Worm (Caenorhabditis elegans) whole organism, midembryonic: ENCODE measurements around the gene fpn-1.2.

ENCODE experiments used
- T22C8.4 ChIP-seq: fragments of 200-800 bp; sonication (Bioruptor generic); IDR thresholded peaks from 2 replicates; pipeline ENCODE4 v1.3.6; 2022; ENCODE audit warnings: missing genetic modification characterization, missing compliant biosample characterization
- cog-1 ChIP-seq: sonication (generic microtip); optimal IDR thresholded peaks from 2 replicates; lab custom pipeline; 2016; ENCODE audit warnings: missing genetic modification characterization, missing compliant biosample characterization
- flt-1 ChIP-seq: fragments of 200-800 bp; sonication (Bioruptor generic); IDR thresholded peaks from 2 replicates; pipeline ENCODE4 v1.3.6; 2022; ENCODE audit warnings: missing genetic modification characterization, missing compliant biosample characterization
- klf-2 ChIP-seq: fragments of 200-800 bp; sonication (Bioruptor generic); conservative IDR thresholded peaks from 2 replicates; pipeline ENCODE4 v1.3.6; 2022; ENCODE audit warnings: missing genetic modification reagents, missing genetic modification characterization, missing compliant biosample characterization
- med-1 ChIP-seq: sonication (generic microtip); optimal IDR thresholded peaks from 2 replicates; lab custom pipeline; 2017; ENCODE audit warnings: missing genetic modification characterization, mild to moderate bottlenecking, missing compliant biosample characterization, antibody characterized with exemption, missing genetic modification reagents; ENCODE audit not compliant: insufficient read depth
- ref-1 ChIP-seq: fragments of 200-800 bp; sonication (Bioruptor generic); conservative IDR thresholded peaks from 2 replicates; pipeline ENCODE4 v1.3.6; 2022; ENCODE audit warnings: missing genetic modification reagents, missing genetic modification characterization, missing compliant biosample characterization
- tab-1 ChIP-seq: fragments of 200-800 bp; sonication (Bioruptor generic); IDR thresholded peaks from 2 replicates; pipeline ENCODE4 v1.3.6; 2022; ENCODE audit warnings: missing genetic modification characterization, missing compliant biosample characterization
- ztf-23 ChIP-seq: fragments of 200-800 bp; sonication (Bioruptor generic); IDR thresholded peaks from 2 replicates; pipeline ENCODE4 v1.3.6; 2022; ENCODE audit warnings: missing genetic modification reagents, missing genetic modification characterization, missing compliant biosample characterization
- ztf-29 ChIP-seq: fragments of 200-800 bp; sonication (Bioruptor generic); IDR thresholded peaks from 2 replicates; pipeline ENCODE4 v1.3.6; 2022; ENCODE audit warnings: missing genetic modification reagents, missing genetic modification characterization, missing compliant biosample characterization

Gene fpn-1.2

ce11 chrV:1486031-1486430, 21.5 kb upstream of the fpn-1.2 start:
- TF ChIP-seq med-1 (GFP tag; lab: Kevin White, UChicago) (no peak), tab-1 (no peak), klf-2 (GFP tag; lab: Robert Waterston, UW) (no peak), T22C8.4 (GFP tag; lab: Robert Waterston, UW) (no peak), flt-1 (GFP tag; lab: Robert Waterston, UW) (no peak), ztf-23 (GFP tag; lab: Robert Waterston, UW) (no peak), cog-1 (tag; lab: Kevin White, UChicago) (no peak), ref-1 (GFP tag; lab: Robert Waterston, UW) (no peak), ztf-29 (GFP tag; lab: Robert Waterston, UW) (no peak)

ce11 chrV:1481742-1482141, 17.2 kb upstream of the fpn-1.2 start, which contains the start of gene C38C3.4:
TSS of gene C38C3.4 (plus strand) at chrV:1482042.
- TF ChIP-seq klf-2 (GFP tag; lab: Robert Waterston, UW) (no peak), med-1 (GFP tag; lab: Kevin White, UChicago) (no peak), ref-1 (GFP tag; lab: Robert Waterston, UW) (no peak), ztf-23 (GFP tag; lab: Robert Waterston, UW) (no peak), T22C8.4 (GFP tag; lab: Robert Waterston, UW) (no peak), tab-1 (no peak), cog-1 (tag; lab: Kevin White, UChicago) (no peak), ztf-29 (GFP tag; lab: Robert Waterston, UW) (no peak), flt-1 (GFP tag; lab: Robert Waterston, UW) (no peak)

ce11 chrV:1480841-1481240, 16.3 kb upstream of the fpn-1.2 start:
- TF ChIP-seq ztf-29 (GFP tag; lab: Robert Waterston, UW) = no peak
- TF ChIP-seq flt-1 (GFP tag; lab: Robert Waterston, UW) = no peak
- TF ChIP-seq ref-1 (GFP tag; lab: Robert Waterston, UW) = no peak
- no peak for TF ChIP-seq klf-2 (GFP tag; lab: Robert Waterston, UW)
- TF ChIP-seq med-1 (GFP tag; lab: Kevin White, UChicago) = no peak
- no peak for TF ChIP-seq cog-1 (tag; lab: Kevin White, UChicago)
- no peak for TF ChIP-seq T22C8.4 (GFP tag; lab: Robert Waterston, UW)
- no peak for TF ChIP-seq ztf-23 (GFP tag; lab: Robert Waterston, UW)
- TF ChIP-seq tab-1 = no peak

ce11 chrV:1476841-1477240, 12.3 kb upstream of the fpn-1.2 start:
- TF ChIP-seq ref-1 (GFP tag; lab: Robert Waterston, UW) (no peak), med-1 (GFP tag; lab: Kevin White, UChicago) (no peak), ztf-29 (GFP tag; lab: Robert Waterston, UW) (no peak), tab-1 (no peak), cog-1 (tag; lab: Kevin White, UChicago) (no peak), ztf-23 (GFP tag; lab: Robert Waterston, UW) (no peak), flt-1 (GFP tag; lab: Robert Waterston, UW) (no peak), klf-2 (GFP tag; lab: Robert Waterston, UW) (no peak), T22C8.4 (GFP tag; lab: Robert Waterston, UW) (no peak)

ce11 chrV:1476284-1476792, 11.8 kb upstream of the fpn-1.2 start:
- TF ChIP-seq flt-1 (GFP tag; lab: Robert Waterston, UW) (no peak), ztf-29 (GFP tag; lab: Robert Waterston, UW) (no peak), T22C8.4 (GFP tag; lab: Robert Waterston, UW) (no peak), ref-1 (GFP tag; lab: Robert Waterston, UW) (no peak), klf-2 (GFP tag; lab: Robert Waterston, UW) (no peak), tab-1 (no peak), med-1 (GFP tag; lab: Kevin White, UChicago) (no peak), ztf-23 (GFP tag; lab: Robert Waterston, UW) (no peak), cog-1 (tag; lab: Kevin White, UChicago) (no peak)

ce11 chrV:1474486-1475125, 10.1 kb upstream of the fpn-1.2 start, which contains the start of the genes F53E2.2 and unc-60:
TSS of gene F53E2.2 (plus strand) at chrV:1475086.
TSS of gene unc-60 (plus strand) at chrV:1475086.
- TF ChIP-seq med-1 (GFP tag; lab: Kevin White, UChicago) (no peak), ref-1 (GFP tag; lab: Robert Waterston, UW) (no peak), tab-1 (peak; percentile 46; the same call in 1 of the 2 replicates), ztf-29 (GFP tag; lab: Robert Waterston, UW) (no peak; the same call in 1 of the 2 replicates), klf-2 (GFP tag; lab: Robert Waterston, UW) (no peak), ztf-23 (GFP tag; lab: Robert Waterston, UW) (no peak; the same call in 1 of the 2 replicates), T22C8.4 (GFP tag; lab: Robert Waterston, UW) (no peak), cog-1 (tag; lab: Kevin White, UChicago) (no peak), flt-1 (GFP tag; lab: Robert Waterston, UW) (0 out of 2 replicates have a peak, but pooled peaks have one; percentile 57)

- TF ChIP-seq T22C8.4 (GFP tag; lab: Robert Waterston, UW) = no peak
- TF ChIP-seq flt-1 (GFP tag; lab: Robert Waterston, UW) = no peak
- no peak for TF ChIP-seq ztf-29 (GFP tag; lab: Robert Waterston, UW)
- no peak for TF ChIP-seq med-1 (GFP tag; lab: Kevin White, UChicago)
- no peak for TF ChIP-seq ref-1 (GFP tag; lab: Robert Waterston, UW)
- TF ChIP-seq ztf-23 (GFP tag; lab: Robert Waterston, UW) = no peak
- no peak for TF ChIP-seq klf-2 (GFP tag; lab: Robert Waterston, UW)
- no peak for TF ChIP-seq cog-1 (tag; lab: Kevin White, UChicago)
- no peak for TF ChIP-seq tab-1
These were observed 8.1 kb upstream of the fpn-1.2 start for ce11 chrV:1472569-1472968.

ce11 chrV:1471977-1472376, 7.5 kb upstream of the fpn-1.2 start:
- TF ChIP-seq cog-1 (tag; lab: Kevin White, UChicago) (no peak), ref-1 (GFP tag; lab: Robert Waterston, UW) (no peak), ztf-29 (GFP tag; lab: Robert Waterston, UW) (no peak)
